Worm (Caenorhabditis elegans): ENCODE results near the gene K03H9.3.

ce11 chrII:6386467-6386866, 36.4 kb upstream of the K03H9.3 start, which contains the start of gene F58F12.4:
- TF ChIP-seq unc-120 (tag; optimal IDR thresholded peaks at IDR 0.05; ENCODE audit: poor library complexity, severe bottlenecking) (no peak), nhr-12 (tag; optimal IDR thresholded peaks at IDR 0.05) (no peak), pha-4 (tag; optimal IDR thresholded peaks at IDR 0.05) (no peak)

All from whole organism, mixed stage, embryonic.